Worm (Caenorhabditis elegans) whole organism, early embryonic: Measurements from ENCODE around the gene ZK688.1.

Experiments used
- B0310.2 ChIP-seq: sonication (generic microtip); optimal IDR thresholded peaks from 2 replicates; lab custom pipeline; 2016; ENCODE audit warnings: mild to moderate bottlenecking, missing genetic modification characterization, missing compliant biosample characterization
- F13C5.2 ChIP-seq: sonication (generic microtip); optimal IDR thresholded peaks from 2 replicates; lab custom pipeline; 2017; ENCODE audit warnings: mild to moderate bottlenecking, missing genetic modification characterization, inconsistent platforms, missing compliant biosample characterization
- aly-1 ChIP-seq: sonication (generic microtip); optimal IDR thresholded peaks from 2 replicates; lab custom pipeline; 2016; ENCODE audit warnings: missing genetic modification characterization, missing compliant biosample characterization
- ama-1 ChIP-seq: fragments of 150-350 bp; optimal IDR thresholded peaks from 2 replicates; lab custom pipeline; 2014
- ceh-13 ChIP-seq: fragments of 200-800 bp; sonication (Bioruptor generic); optimal IDR thresholded peaks from 2 replicates; lab custom pipeline; 2018; ENCODE audit warnings: mild to moderate bottlenecking, missing genetic modification characterization, missing compliant biosample characterization
- ceh-36 ChIP-seq: sonication (generic microtip); optimal IDR thresholded peaks from 2 replicates; lab custom pipeline; 2016; ENCODE audit warnings: missing genetic modification characterization, inconsistent platforms, missing compliant biosample characterization
- ets-7 ChIP-seq: sonication (generic microtip); optimal IDR thresholded peaks from 2 replicates; lab custom pipeline; 2016; ENCODE audit warnings: missing genotype, missing genetic modification characterization, missing compliant biosample characterization
- flt-1 ChIP-seq: fragments of 200-800 bp; sonication (Bioruptor generic); IDR thresholded peaks from 2 replicates; pipeline ENCODE4 v1.3.6; 2022; ENCODE audit warnings: missing genetic modification characterization, missing compliant biosample characterization
- hmbx-1 ChIP-seq: sonication (generic microtip); optimal IDR thresholded peaks from 2 replicates; lab custom pipeline; 2016; ENCODE audit warnings: mild to moderate bottlenecking, missing genetic modification characterization, missing compliant biosample characterization
- hmg-4 ChIP-seq: fragments of 200-800 bp; sonication (Bioruptor generic); optimal IDR thresholded peaks from 2 replicates; lab custom pipeline; 2018; ENCODE audit warnings: mild to moderate bottlenecking, missing genetic modification characterization, missing compliant biosample characterization
- hnd-1 ChIP-seq: sonication (generic microtip); optimal IDR thresholded peaks from 2 replicates; lab custom pipeline; 2016; ENCODE audit warnings: missing genetic modification characterization, missing compliant biosample characterization
- pes-1 ChIP-seq: fragments of 200-800 bp; sonication (Bioruptor generic); IDR thresholded peaks from 2 replicates; pipeline ENCODE4 v1.3.6; 2022; ENCODE audit warnings: missing genetic modification reagents, missing genetic modification characterization, missing compliant biosample characterization
- scrt-1 ChIP-seq: fragments of 200-800 bp; sonication (Bioruptor generic); IDR thresholded peaks from 2 replicates; pipeline ENCODE4 v1.3.6; 2022; ENCODE audit warnings: missing genetic modification characterization, missing compliant biosample characterization
- sea-1 ChIP-seq: fragments of 200-800 bp; sonication (Bioruptor generic); conservative IDR thresholded peaks from 2 replicates; pipeline ENCODE4 v1.3.6; 2022; ENCODE audit warnings: missing genetic modification characterization, missing compliant biosample characterization
- tbx-11 ChIP-seq: fragments of 200-800 bp; sonication (Bioruptor generic); IDR thresholded peaks from 2 replicates; pipeline ENCODE4 v1.3.6; 2022; ENCODE audit warnings: missing genetic modification characterization, missing compliant biosample characterization
- tbx-37 ChIP-seq: fragments of 200-800 bp; sonication (Bioruptor generic); conservative IDR thresholded peaks from 2 replicates; pipeline ENCODE4 v1.3.6; 2022; ENCODE audit warnings: missing genetic modification reagents, missing genetic modification characterization, missing compliant biosample characterization
- tra-4 ChIP-seq: sonication (generic microtip); optimal IDR thresholded peaks from 2 replicates; lab custom pipeline; 2017; ENCODE audit warnings: missing genetic modification characterization, missing compliant biosample characterization

ZK688.1 gene

DNA sequence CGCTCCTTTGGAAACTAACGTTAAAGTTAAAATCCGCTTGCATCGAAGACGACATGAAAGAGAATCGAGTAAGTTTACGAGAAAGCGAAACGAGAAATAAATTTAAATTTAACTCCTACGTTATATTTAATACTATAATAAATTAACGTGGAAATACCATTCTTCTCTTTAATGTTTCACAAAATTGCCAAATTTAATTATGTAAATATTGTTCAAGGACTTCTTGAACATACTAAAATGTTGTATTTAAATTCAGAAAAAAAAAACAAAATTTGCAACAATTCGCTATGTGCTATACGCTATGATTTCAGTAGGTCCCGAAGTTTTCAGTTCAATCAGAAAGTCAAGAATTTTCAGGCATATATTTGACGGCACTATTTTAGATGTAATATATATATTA, 12.4 kb upstream of the ZK688.1 start, which contains the start of gene ZK688.10:
Gene ZK688.10 (minus strand): TSS at position 101 of the 400 bp plus-strand sequence.
- TF ChIP-seq scrt-1 (GFP tag; lab: Robert Waterston, UW) (no peak), tra-4 (tag; lab: Kevin White, UChicago) (no peak), ceh-36 (tag; lab: Kevin White, UChicago) (no peak), hmbx-1 (tag; lab: Kevin White, UChicago) (no peak), aly-1 (no peak), ceh-13 (GFP tag; lab: Kevin White, UChicago) (no peak), tbx-37 (GFP tag; lab: Robert Waterston, UW) (no peak), hnd-1 (tag; lab: Kevin White, UChicago) (no peak), ets-7 (tag; lab: Kevin White, UChicago) (no peak), pes-1 (GFP tag; lab: Robert Waterston, UW) (no peak), tbx-11 (no peak), ama-1 (no peak), hmg-4 (GFP tag; lab: Kevin White, UChicago) (no peak), F13C5.2 (tag; lab: Kevin White, UChicago) (no peak), flt-1 (GFP tag; lab: Robert Waterston, UW) (no peak), B0310.2 (no peak), sea-1 (GFP tag; lab: Robert Waterston, UW) (no peak)

DNA sequence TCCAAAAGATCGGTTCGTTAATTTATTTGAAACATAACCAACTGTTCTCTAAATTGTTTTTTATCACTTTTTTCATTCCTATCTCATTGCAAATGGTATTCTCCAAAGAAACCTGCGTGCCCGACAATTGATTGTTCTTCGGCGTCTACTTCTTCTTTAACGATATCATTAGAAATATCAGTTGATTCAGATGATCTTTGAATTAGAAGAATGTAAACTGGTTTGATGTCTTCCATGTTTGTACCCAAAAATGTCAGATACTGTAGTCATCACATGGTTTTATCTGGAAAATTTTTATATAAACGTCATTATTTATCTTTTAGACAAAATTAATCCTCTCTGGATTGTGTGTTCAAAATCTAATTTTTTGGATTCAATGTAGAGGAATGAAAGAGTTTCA, 11.6 kb upstream of the ZK688.1 start:
- TF ChIP-seq hmbx-1 (tag; lab: Kevin White, UChicago), result no peak
- TF ChIP-seq hnd-1 (tag; lab: Kevin White, UChicago), result no peak
- no peak for TF ChIP-seq sea-1 (GFP tag; lab: Robert Waterston, UW)
- TF ChIP-seq ama-1, result no peak

DNA sequence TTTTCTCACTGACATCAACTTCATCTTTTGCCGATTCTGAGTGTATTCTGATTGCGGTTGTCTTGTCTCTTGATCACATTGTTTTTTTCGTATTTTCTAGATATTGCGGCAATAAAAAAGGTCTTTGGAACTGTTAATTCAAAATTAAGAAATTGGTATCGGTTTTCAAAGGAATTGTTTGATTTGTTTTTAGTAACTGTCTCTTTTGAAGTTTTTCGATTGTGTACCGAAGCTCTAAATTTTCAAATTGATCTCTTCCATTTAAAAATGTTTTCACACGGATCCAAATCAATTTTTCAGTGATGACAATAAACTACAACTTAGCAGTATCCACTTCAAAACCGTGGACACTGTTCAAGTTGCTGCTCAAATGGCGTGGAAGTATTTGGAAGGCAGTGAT, 8.6 kb upstream of the ZK688.1 start, which contains the start of gene best-24:
Gene best-24 (plus strand): TSS at position 301 of the 400 bp plus-strand sequence.
- no peak for TF ChIP-seq scrt-1 (GFP tag; lab: Robert Waterston, UW)
- no peak for TF ChIP-seq sea-1 (GFP tag; lab: Robert Waterston, UW)
- TF ChIP-seq tbx-11, result no peak
- no peak for TF ChIP-seq tbx-37 (GFP tag; lab: Robert Waterston, UW)
- no peak for TF ChIP-seq ama-1
- no peak for TF ChIP-seq aly-1
- TF ChIP-seq F13C5.2 (tag; lab: Kevin White, UChicago), result no peak
- no peak for TF ChIP-seq pes-1 (GFP tag; lab: Robert Waterston, UW)
- no peak for TF ChIP-seq hnd-1 (tag; lab: Kevin White, UChicago)
- TF ChIP-seq hmbx-1 (tag; lab: Kevin White, UChicago), result no peak
- no peak for TF ChIP-seq hmg-4 (GFP tag; lab: Kevin White, UChicago)
- TF ChIP-seq B0310.2, result no peak
- TF ChIP-seq ceh-36 (tag; lab: Kevin White, UChicago), result no peak
- no peak for TF ChIP-seq flt-1 (GFP tag; lab: Robert Waterston, UW)

- TF ChIP-seq ama-1 (no peak), aly-1 (no peak), tra-4 (tag; lab: Kevin White, UChicago) (no peak), hmg-4 (GFP tag; lab: Kevin White, UChicago) (no peak), tbx-11 (no peak), hmbx-1 (tag; lab: Kevin White, UChicago) (no peak), tbx-37 (GFP tag; lab: Robert Waterston, UW) (no peak), ceh-36 (tag; lab: Kevin White, UChicago) (no peak), scrt-1 (GFP tag; lab: Robert Waterston, UW) (no peak), pes-1 (GFP tag; lab: Robert Waterston, UW) (no peak), ets-7 (tag; lab: Kevin White, UChicago) (no peak), sea-1 (GFP tag; lab: Robert Waterston, UW) (no peak), ceh-13 (GFP tag; lab: Kevin White, UChicago) (no peak), hnd-1 (tag; lab: Kevin White, UChicago) (no peak), B0310.2 (no peak)
Measured at ce11 chrIII:7903427-7903826, 5.9 kb upstream of the ZK688.1 start.

DNA sequence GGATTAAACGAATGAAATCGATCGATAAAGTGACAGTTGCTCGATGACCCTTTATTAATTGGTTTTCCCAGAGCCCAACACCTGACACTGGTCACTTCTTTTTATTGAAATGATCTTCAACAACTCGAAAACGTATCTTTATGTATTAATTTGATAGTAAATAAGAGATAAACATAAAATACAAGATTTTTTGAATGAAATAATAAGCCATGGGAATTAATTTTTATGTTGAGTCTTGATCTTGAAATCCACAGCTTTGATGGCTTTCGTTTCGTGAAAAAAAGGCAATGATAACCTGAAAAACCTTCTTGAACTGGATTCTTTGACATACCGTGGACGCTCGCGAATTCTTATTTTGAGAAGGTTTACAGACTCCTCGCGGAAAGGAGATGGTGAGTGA, 1.8 kb upstream of the ZK688.1 start, which contains the start of gene pcp-5:
Gene pcp-5 (minus strand): TSS at position 101 of the 400 bp plus-strand sequence.
- TF ChIP-seq flt-1 (GFP tag; lab: Robert Waterston, UW) (no peak), tbx-11 (no peak), tra-4 (tag; lab: Kevin White, UChicago) (no peak), ets-7 (tag; lab: Kevin White, UChicago) (no peak), ceh-13 (GFP tag; lab: Kevin White, UChicago) (no peak), scrt-1 (GFP tag; lab: Robert Waterston, UW) (no peak), ceh-36 (tag; lab: Kevin White, UChicago) (no peak)

DNA sequence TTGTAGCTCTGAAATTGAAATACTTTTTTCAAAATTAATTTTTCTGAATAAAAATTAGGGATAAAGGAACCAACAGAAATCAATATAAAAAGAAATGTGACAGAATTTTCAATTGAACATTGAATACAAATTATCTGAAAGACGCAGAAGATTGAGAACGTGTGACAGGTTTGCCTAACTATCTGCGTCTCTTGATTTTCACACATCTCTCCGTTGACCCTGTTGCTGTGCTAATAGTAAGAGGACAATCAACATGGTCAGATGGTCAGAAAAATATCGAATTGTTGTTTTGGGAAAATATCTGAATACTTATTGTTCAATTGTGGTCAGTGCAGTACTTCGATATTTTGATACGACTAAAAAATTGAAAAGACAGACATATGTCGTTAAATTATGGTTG, 2.3 kb downstream of the ZK688.1 start, which contains the start of gene ZK688.7:
Gene ZK688.7 (minus strand): TSS at position 14 of the 400 bp plus-strand sequence.
- TF ChIP-seq F13C5.2 (tag; lab: Kevin White, UChicago) (no peak), tbx-37 (GFP tag; lab: Robert Waterston, UW) (no peak), sea-1 (GFP tag; lab: Robert Waterston, UW) (no peak), scrt-1 (GFP tag; lab: Robert Waterston, UW) (no peak), hmg-4 (GFP tag; lab: Kevin White, UChicago) (no peak), tbx-11 (no peak), aly-1 (no peak), flt-1 (GFP tag; lab: Robert Waterston, UW) (no peak), pes-1 (GFP tag; lab: Robert Waterston, UW) (no peak), ets-7 (tag; lab: Kevin White, UChicago) (no peak), ama-1 (no peak), hmbx-1 (tag; lab: Kevin White, UChicago) (no peak), hnd-1 (tag; lab: Kevin White, UChicago) (no peak), tra-4 (tag; lab: Kevin White, UChicago) (no peak), ceh-13 (GFP tag; lab: Kevin White, UChicago) (no peak)

DNA sequence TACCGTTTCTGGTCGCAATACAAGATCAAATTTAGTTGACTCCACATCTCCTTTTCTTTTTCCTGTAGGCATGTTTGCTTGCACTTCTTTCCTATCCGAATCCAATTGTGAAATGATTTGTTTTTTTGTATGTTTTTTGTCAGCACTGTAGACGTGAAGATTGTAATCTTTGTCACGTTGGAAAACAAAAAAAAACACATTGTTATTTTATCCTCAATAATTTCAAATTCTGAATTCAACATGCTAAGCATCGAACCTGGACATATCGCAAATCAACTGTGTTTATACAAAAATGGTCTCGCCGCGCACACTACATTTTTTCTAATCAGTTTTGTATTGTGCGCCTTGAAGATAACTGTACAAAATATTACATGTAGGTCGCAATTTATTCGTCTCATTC, 4.1 kb downstream of the ZK688.1 start, which contains the start of gene ZK688.12:
Gene ZK688.12 (minus strand): TSS at position 101 of the 400 bp plus-strand sequence.
- no peak for TF ChIP-seq flt-1 (GFP tag; lab: Robert Waterston, UW)
- TF ChIP-seq hmbx-1 (tag; lab: Kevin White, UChicago), result no peak
- TF ChIP-seq F13C5.2 (tag; lab: Kevin White, UChicago), result no peak
- no peak for TF ChIP-seq tra-4 (tag; lab: Kevin White, UChicago)
- TF ChIP-seq sea-1 (GFP tag; lab: Robert Waterston, UW), result no peak
- TF ChIP-seq aly-1, result no peak
- no peak for TF ChIP-seq tbx-11
- TF ChIP-seq B0310.2, result no peak
- TF ChIP-seq ama-1, result no peak
- no peak for TF ChIP-seq hmg-4 (GFP tag; lab: Kevin White, UChicago)
- TF ChIP-seq ets-7 (tag; lab: Kevin White, UChicago), result no peak
- no peak for TF ChIP-seq ceh-36 (tag; lab: Kevin White, UChicago)
- no peak for TF ChIP-seq ceh-13 (GFP tag; lab: Kevin White, UChicago)
- TF ChIP-seq pes-1 (GFP tag; lab: Robert Waterston, UW), result no peak
- no peak for TF ChIP-seq scrt-1 (GFP tag; lab: Robert Waterston, UW)
